Fruit fly (Drosophila melanogaster) Kc167 (cell line): Measurements from ENCODE around the gene Epg5.

ENCODE experiments used
- Myc ChIP-seq: fragments of >200 bp; optimal IDR thresholded peaks from 2 replicates; lab custom pipeline; 2017; ENCODE audit warnings: missing external identifiers
- Sin3A ChIP-seq: fragments of >200 bp; optimal IDR thresholded peaks from 2 replicates; lab custom pipeline; 2018; ENCODE audit warnings: missing external identifiers
- h ChIP-seq: fragments of >200 bp; optimal IDR thresholded peaks from 3 replicates; lab custom pipeline; 2018; ENCODE audit warnings: missing external identifiers
- insv ChIP-seq: fragments of >200 bp; optimal IDR thresholded peaks from 3 replicates; lab custom pipeline; 2018; ENCODE audit warnings: missing external identifiers
- psq ChIP-seq: fragments of >200 bp; optimal IDR thresholded peaks from 2 replicates; lab custom pipeline; 2017; ENCODE audit warnings: missing external identifiers
- ttk ChIP-seq: sonication (Bioruptor generic); optimal IDR thresholded peaks from 2 replicates; lab custom pipeline; 2017; ENCODE audit warnings: missing external identifiers

Gene Epg5

dm6 chr3R:18758548-18759257, at the start of gene Epg5:
Gene Epg5 (minus strand): TSS chr3R:18758873.
- TF ChIP-seq psq (lab: Kevin White, UChicago) = no peak
- TF ChIP-seq Sin3A (lab: Kevin White, UChicago) = no peak
- TF ChIP-seq Myc (lab: Kevin White, UChicago) = no peak
- TF ChIP-seq insv (lab: Kevin White, UChicago) = no peak

- no peak for TF ChIP-seq Sin3A (lab: Kevin White, UChicago)
- TF ChIP-seq ttk = no peak
- no peak for TF ChIP-seq Myc (lab: Kevin White, UChicago)
Measured at dm6 chr3R:18804278-18804903, 45.7 kb upstream of the Epg5 start.

- TF ChIP-seq psq (lab: Kevin White, UChicago) (no peak), h (no peak), insv (lab: Kevin White, UChicago) (no peak), Myc (lab: Kevin White, UChicago) (no peak), ttk (no peak), Sin3A (lab: Kevin White, UChicago) (no peak)
Measured at dm6 chr3R:18798759-18799158, 40.1 kb upstream of the Epg5 start.

- TF ChIP-seq ttk (no peak), h (no peak), Myc (lab: Kevin White, UChicago) (no peak), psq (lab: Kevin White, UChicago) (no peak)
Measured at dm6 chr3R:18796256-18796655, 37.6 kb upstream of the Epg5 start.

- TF ChIP-seq Myc (lab: Kevin White, UChicago) (no peak), insv (lab: Kevin White, UChicago) (no peak), ttk (no peak), h (no peak), Sin3A (lab: Kevin White, UChicago) (no peak), psq (lab: Kevin White, UChicago) (no peak)
Measured at dm6 chr3R:18795000-18795810, 36.5 kb upstream of the Epg5 start, which contains the start of gene CG7720. Gene CG7720 (minus strand): TSS chr3R:18795169.

dm6 chr3R:18794051-18794450, 35.4 kb upstream of the Epg5 start:
- TF ChIP-seq h (no peak), psq (lab: Kevin White, UChicago) (no peak), Myc (lab: Kevin White, UChicago) (no peak), ttk (no peak), insv (lab: Kevin White, UChicago) (no peak), Sin3A (lab: Kevin White, UChicago) (no peak)

- TF ChIP-seq ttk = no peak
- TF ChIP-seq Sin3A (lab: Kevin White, UChicago) = no peak
- TF ChIP-seq h = no peak
- TF ChIP-seq Myc (lab: Kevin White, UChicago) = no peak
- TF ChIP-seq insv (lab: Kevin White, UChicago) = no peak
- TF ChIP-seq psq (lab: Kevin White, UChicago) = no peak
Measured at dm6 chr3R:18790619-18791018, 31.9 kb upstream of the Epg5 start.

dm6 chr3R:18788365-18789147, 29.9 kb upstream of the Epg5 start:
- TF ChIP-seq insv (lab: Kevin White, UChicago) (no peak), Myc (lab: Kevin White, UChicago) (no peak), psq (lab: Kevin White, UChicago) (no peak), ttk (no peak), Sin3A (lab: Kevin White, UChicago) (no peak), h (no peak)

- TF ChIP-seq h (no peak), ttk (no peak), insv (lab: Kevin White, UChicago) (no peak), Sin3A (lab: Kevin White, UChicago) (no peak), Myc (lab: Kevin White, UChicago) (no peak), psq (lab: Kevin White, UChicago) (no peak)
Measured at dm6 chr3R:18787237-18787636, 28.6 kb upstream of the Epg5 start.

dm6 chr3R:18785741-18786140, 27.1 kb upstream of the Epg5 start:
- TF ChIP-seq insv (lab: Kevin White, UChicago) (no peak), Sin3A (lab: Kevin White, UChicago) (no peak), h (no peak), psq (lab: Kevin White, UChicago) (no peak), ttk (no peak), Myc (lab: Kevin White, UChicago) (no peak)

dm6 chr3R:18783191-18783590, 24.5 kb upstream of the Epg5 start:
- TF ChIP-seq h = no peak

- TF ChIP-seq insv (lab: Kevin White, UChicago) (no peak), Myc (lab: Kevin White, UChicago) (no peak), Sin3A (lab: Kevin White, UChicago) (no peak), ttk (no peak)
Measured at dm6 chr3R:18749786-18750185, 8.9 kb downstream of the Epg5 start.
